Worm (Caenorhabditis elegans) whole organism, young adult: ENCODE data around the gene aakg-1.

Experiments used
- C06A6.2 ChIP-seq: fragments of 200-800 bp; sonication (Bioruptor generic); conservative IDR thresholded peaks from 2 replicates; pipeline ENCODE4 v1.3.6; 2022; ENCODE audit warnings: missing genetic modification characterization, missing compliant biosample characterization
- D2030.7 ChIP-seq: fragments of 200-800 bp; sonication (Bioruptor generic); IDR thresholded peaks from 2 replicates; pipeline ENCODE4 v1.3.6; 2022; ENCODE audit warnings: missing genetic modification reagents, missing genetic modification characterization, missing compliant biosample characterization
- F22D6.2 ChIP-seq: sonication (generic microtip); optimal IDR thresholded peaks from 2 replicates; lab custom pipeline; 2016; ENCODE audit warnings: mild to moderate bottlenecking, missing genetic modification characterization, missing compliant biosample characterization
- F23B12.7 ChIP-seq: sonication (generic microtip); optimal IDR thresholded peaks from 2 replicates; lab custom pipeline; 2017; ENCODE audit warnings: missing genetic modification characterization, mild to moderate bottlenecking, missing compliant biosample characterization, antibody characterized with exemption, moderate library complexity; ENCODE audit not compliant: insufficient read depth
- F37B4.10 ChIP-seq: fragments of 200-800 bp; sonication (Bioruptor generic); IDR thresholded peaks from 2 replicates; pipeline ENCODE4 v1.3.6; 2022; ENCODE audit warnings: missing genetic modification characterization, missing compliant biosample characterization
- F57A8.1 ChIP-seq: fragments of 200-800 bp; sonication (Bioruptor generic); optimal IDR thresholded peaks from 2 replicates; lab custom pipeline; 2018; ENCODE audit warnings: mild to moderate bottlenecking, missing genetic modification characterization, moderate library complexity, missing compliant biosample characterization
- T26A5.8 ChIP-seq: sonication (generic microtip); optimal IDR thresholded peaks from 2 replicates; lab custom pipeline; 2016; ENCODE audit warnings: missing genetic modification characterization, missing compliant biosample characterization
- akir-1 ChIP-seq: fragments of 200-800 bp; sonication (Bioruptor generic); optimal IDR thresholded peaks from 2 replicates; lab custom pipeline; 2018; ENCODE audit warnings: mild to moderate bottlenecking, missing genetic modification characterization, moderate library complexity, missing compliant biosample characterization
- aptf-2 ChIP-seq: fragments of 200-800 bp; sonication (Bioruptor generic); conservative IDR thresholded peaks from 2 replicates; pipeline ENCODE4 v1.3.6; 2022; ENCODE audit warnings: missing genetic modification reagents, missing genetic modification characterization, missing compliant biosample characterization
- attf-6 ChIP-seq: fragments of 200-800 bp; sonication (Bioruptor generic); IDR thresholded peaks from 2 replicates; pipeline ENCODE4 v1.3.6; 2022; ENCODE audit warnings: missing genetic modification reagents, missing genetic modification characterization, missing compliant biosample characterization
- bed-1 ChIP-seq: fragments of 200-800 bp; sonication (Bioruptor generic); IDR thresholded peaks from 2 replicates; pipeline ENCODE4 v1.3.6; 2022; ENCODE audit warnings: missing genetic modification reagents, missing genetic modification characterization, missing compliant biosample characterization
- bed-2 ChIP-seq: fragments of 200-800 bp; sonication (Bioruptor generic); IDR thresholded peaks from 2 replicates; pipeline ENCODE4 v1.3.6; 2022; ENCODE audit warnings: missing genetic modification reagents, missing genetic modification characterization, missing compliant biosample characterization
- cebp-2 ChIP-seq: fragments of 200-800 bp; sonication (Bioruptor generic); IDR thresholded peaks from 2 replicates; pipeline ENCODE4 v1.3.6; 2022; ENCODE audit warnings: missing genetic modification characterization, missing compliant biosample characterization
- ceh-27 ChIP-seq: fragments of 200-800 bp; sonication (Bioruptor generic); optimal IDR thresholded peaks from 2 replicates; lab custom pipeline; 2018; ENCODE audit warnings: mild to moderate bottlenecking, missing genetic modification characterization, moderate library complexity, missing compliant biosample characterization
- ceh-58 ChIP-seq: fragments of 200-800 bp; sonication (Bioruptor generic); IDR thresholded peaks from 2 replicates; pipeline ENCODE4 v1.3.6; 2022; ENCODE audit warnings: missing genetic modification characterization, missing compliant biosample characterization
- dox-1 ChIP-seq: fragments of 200-800 bp; sonication (Bioruptor generic); IDR thresholded peaks from 2 replicates; pipeline ENCODE4 v1.3.6; 2022; ENCODE audit warnings: missing genetic modification reagents, missing genetic modification characterization, missing compliant biosample characterization
- efl-1 ChIP-seq: fragments of 150-350 bp; optimal IDR thresholded peaks from 2 replicates; lab custom pipeline; 2014; ENCODE audit warnings: missing biosample characterization, missing genetic modification reagents, missing genetic modification characterization
- egl-18 ChIP-seq: fragments of 200-800 bp; sonication (Bioruptor generic); IDR thresholded peaks from 2 replicates; pipeline ENCODE4 v1.3.6; 2022; ENCODE audit warnings: missing genetic modification reagents, missing genetic modification characterization, missing compliant biosample characterization
- ekl-4 ChIP-seq: fragments of 200-800 bp; sonication (Bioruptor generic); IDR thresholded peaks from 2 replicates; pipeline ENCODE4 v1.3.6; 2022; ENCODE audit warnings: missing genetic modification reagents, missing genetic modification characterization, missing compliant biosample characterization
- fkh-3 ChIP-seq: sonication (generic microtip); optimal IDR thresholded peaks from 2 replicates; lab custom pipeline; 2016; ENCODE audit warnings: mild to moderate bottlenecking, missing genetic modification characterization, missing compliant biosample characterization
- gei-17 ChIP-seq: fragments of 200-800 bp; sonication (Bioruptor generic); optimal IDR thresholded peaks from 2 replicates; lab custom pipeline; 2018; ENCODE audit warnings: mild to moderate bottlenecking, missing genetic modification characterization, missing compliant biosample characterization
- let-607 ChIP-seq, 2 experiments: fragments of 200-800 bp in 1 of 2; sonication (Bioruptor generic) in 1 of 2; sonication (generic microtip) in 1 of 2; optimal IDR thresholded peaks; 2 replicates each; lab custom pipeline; 2016 to 2018; ENCODE audit warnings: mild to moderate bottlenecking in 2 of 2, missing compliant biosample characterization in 2 of 2, missing genetic modification characterization in 2 of 2, moderate library complexity in 2 of 2, missing genotype in 1 of 2
- lin-35 ChIP-seq, 3 experiments: fragments of 150-350 bp in 2 of 3; sonication (generic microtip) in 1 of 3; optimal IDR thresholded peaks; 2 replicates each; lab custom pipeline; 2014 to 2018; ENCODE audit warnings: missing biosample characterization in 3 of 3, missing genetic modification characterization in 3 of 3, missing genetic modification reagents in 3 of 3
- lir-1 ChIP-seq: fragments of 200-800 bp; sonication (Bioruptor generic); conservative IDR thresholded peaks from 2 replicates; pipeline ENCODE4 v1.3.6; 2022; ENCODE audit warnings: missing genetic modification reagents, missing genetic modification characterization, missing compliant biosample characterization
- lsl-1 ChIP-seq: fragments of 200-800 bp; sonication (Bioruptor generic); optimal IDR thresholded peaks from 2 replicates; lab custom pipeline; 2018; ENCODE audit warnings: mild to moderate bottlenecking, missing genetic modification characterization, moderate library complexity, missing compliant biosample characterization
- lsy-27 ChIP-seq: sonication (generic microtip); optimal IDR thresholded peaks from 2 replicates; lab custom pipeline; 2017; ENCODE audit warnings: missing genetic modification characterization, mild to moderate bottlenecking, missing compliant biosample characterization, antibody characterized with exemption, missing genotype, borderline replicate concordance; ENCODE audit not compliant: insufficient read depth
- madf-10 ChIP-seq: sonication (generic microtip); optimal IDR thresholded peaks from 2 replicates; lab custom pipeline; 2016; ENCODE audit warnings: mild to moderate bottlenecking, missing genetic modification characterization, missing compliant biosample characterization
- madf-6 ChIP-seq: fragments of 200-800 bp; sonication (Bioruptor generic); IDR thresholded peaks from 2 replicates; pipeline ENCODE4 v1.3.6; 2022; ENCODE audit warnings: missing genetic modification reagents, missing genetic modification characterization, missing compliant biosample characterization
- madf-8 ChIP-seq: fragments of 200-800 bp; sonication (Bioruptor generic); conservative IDR thresholded peaks from 2 replicates; pipeline ENCODE4 v1.3.6; 2022; ENCODE audit warnings: missing genetic modification reagents, missing genetic modification characterization, missing compliant biosample characterization
- mes-4 ChIP-seq: sonication (generic microtip); optimal IDR thresholded peaks from 2 replicates; lab custom pipeline; 2016; ENCODE audit warnings: missing genotype, missing genetic modification characterization, missing compliant biosample characterization
- nfya-1 ChIP-seq: sonication (generic microtip); optimal IDR thresholded peaks from 2 replicates; lab custom pipeline; 2017; ENCODE audit warnings: antibody characterized with exemption, missing compliant biosample characterization, missing genetic modification characterization, borderline replicate concordance; ENCODE audit not compliant: insufficient read depth
- nhr-179 ChIP-seq: sonication (generic microtip); optimal IDR thresholded peaks from 2 replicates; lab custom pipeline; 2016; ENCODE audit warnings: mild to moderate bottlenecking, missing genetic modification characterization, missing compliant biosample characterization
- nhr-80 ChIP-seq: sonication (generic microtip); optimal IDR thresholded peaks from 2 replicates; lab custom pipeline; 2016; ENCODE audit warnings: missing genetic modification characterization, missing compliant biosample characterization
- rec-8 ChIP-seq, 2 experiments: sonication (generic microtip); optimal IDR thresholded peaks; 2 replicates each; lab custom pipeline; 2016; ENCODE audit warnings: mild to moderate bottlenecking in 2 of 2, missing genetic modification characterization in 2 of 2, missing genetic modification reagents in 2 of 2, missing genotype in 2 of 2, missing biosample characterization in 1 of 2, missing compliant biosample characterization in 1 of 2, moderate library complexity in 1 of 2
- rpc-1 ChIP-seq, 2 experiments: fragments of 150-350 bp in 1 of 2; sonication (generic microtip) in 1 of 2; optimal IDR thresholded peaks; 2 replicates each; lab custom pipeline; 2014 to 2018; ENCODE audit warnings: missing biosample characterization in 1 of 2, missing genetic modification characterization in 1 of 2, missing genetic modification reagents in 1 of 2, missing genotype in 1 of 2
- snpc-1.1 ChIP-seq: sonication (generic microtip); optimal IDR thresholded peaks from 2 replicates; lab custom pipeline; 2017; ENCODE audit warnings: missing genetic modification characterization, mild to moderate bottlenecking, missing compliant biosample characterization, antibody characterized with exemption, moderate library complexity, missing genotype, missing genetic modification reagents; ENCODE audit not compliant: insufficient read depth
- sptf-2 ChIP-seq: fragments of 200-800 bp; sonication (Bioruptor generic); optimal IDR thresholded peaks from 2 replicates; lab custom pipeline; 2018; ENCODE audit warnings: mild to moderate bottlenecking, missing genetic modification characterization, missing compliant biosample characterization
- unc-62 ChIP-seq: fragments of 150-350 bp; optimal IDR thresholded peaks from 2 replicates; lab custom pipeline; 2014; ENCODE audit warnings: missing biosample characterization, missing genetic modification reagents, missing genetic modification characterization
- xnd-1 ChIP-seq: sonication (generic microtip); optimal IDR thresholded peaks from 2 replicates; lab custom pipeline; 2016; ENCODE audit warnings: missing genotype, missing genetic modification reagents, missing genetic modification characterization, missing compliant biosample characterization
- zim-3 ChIP-seq: sonication (generic microtip); optimal IDR thresholded peaks from 2 replicates; lab custom pipeline; 2017; ENCODE audit warnings: mild to moderate bottlenecking, missing genetic modification characterization, moderate library complexity, missing compliant biosample characterization
- ztf-25 ChIP-seq: fragments of 200-800 bp; sonication (Bioruptor generic); IDR thresholded peaks from 2 replicates; pipeline ENCODE4 v1.3.6; 2022; ENCODE audit warnings: missing genetic modification reagents, missing genetic modification characterization, missing compliant biosample characterization

aakg-1 gene

ce11 chrIII:12549657-12550056, 25.5 kb downstream of the aakg-1 start (continued):
- no peak for TF ChIP-seq lsy-27 (tag; lab: Kevin White, UChicago)
- no peak for TF ChIP-seq nhr-179 (tag; lab: Kevin White, UChicago)
- TF ChIP-seq lsl-1 (GFP tag; lab: Kevin White, UChicago): no peak
- no peak for TF ChIP-seq attf-6 (GFP tag; lab: Robert Waterston, UW)
- TF ChIP-seq egl-18 (GFP tag; lab: Robert Waterston, UW): no peak
- no peak for TF ChIP-seq F22D6.2 (tag; lab: Kevin White, UChicago)
- TF ChIP-seq unc-62 (GFP tag; lab: Kevin White, UChicago): no peak
- no peak for TF ChIP-seq sptf-2 (GFP tag; lab: Kevin White, UChicago)
- peak; percentile 59; the same call in 1 of the 2 replicates for TF ChIP-seq ekl-4 (GFP tag; lab: Robert Waterston, UW)
- no peak for TF ChIP-seq F37B4.10 (GFP tag; lab: Robert Waterston, UW)
- TF ChIP-seq D2030.7 (GFP tag; lab: Robert Waterston, UW): no peak
- TF ChIP-seq let-607 (tag; optimal IDR thresholded peaks at IDR 0.05; lab: Kevin White, UChicago): peak in 1 of 2 experiments; percentile 2
- no peak for TF ChIP-seq rec-8 (tag; optimal IDR thresholded peaks at IDR 0.05; lab: Kevin White, UChicago)
- no peak for TF ChIP-seq ztf-25 (GFP tag; lab: Robert Waterston, UW)
- TF ChIP-seq xnd-1 (tag; lab: Kevin White, UChicago): no peak
- no peak for TF ChIP-seq aptf-2 (GFP tag; lab: Robert Waterston, UW)
- no peak for TF ChIP-seq T26A5.8
- TF ChIP-seq C06A6.2 (GFP tag; lab: Robert Waterston, UW): peak; percentile 69
- no peak for TF ChIP-seq lir-1 (GFP tag; lab: Robert Waterston, UW)
- TF ChIP-seq nfya-1: no peak
- no peak for TF ChIP-seq fkh-3 (tag; lab: Kevin White, UChicago)
- no peak for TF ChIP-seq F57A8.1
- TF ChIP-seq snpc-1.1 (tag; lab: Kevin White, UChicago): no peak
- no peak for TF ChIP-seq madf-10
- TF ChIP-seq bed-1: no peak
- TF ChIP-seq rpc-1 (optimal IDR thresholded peaks at IDR 0.05; lab: Kevin White, UChicago): no peak
- TF ChIP-seq rpc-1 (tag; optimal IDR thresholded peaks at IDR 0.05; lab: Kevin White, UChicago): no peak
- TF ChIP-seq ceh-27 (GFP tag; lab: Kevin White, UChicago): no peak
- no peak for TF ChIP-seq gei-17 (GFP tag; lab: Kevin White, UChicago)
- TF ChIP-seq akir-1 (GFP tag; lab: Kevin White, UChicago): no peak
- no peak for TF ChIP-seq zim-3 (tag; lab: Kevin White, UChicago)
- no peak for TF ChIP-seq madf-8 (GFP tag; lab: Robert Waterston, UW)
- no peak for TF ChIP-seq F23B12.7 (tag; lab: Kevin White, UChicago)
- TF ChIP-seq ceh-58: no peak
- TF ChIP-seq bed-2 (GFP tag; lab: Robert Waterston, UW): no peak
- no peak for TF ChIP-seq cebp-2 (GFP tag; lab: Robert Waterston, UW)

ce11 chrIII:12548441-12548840, 26.8 kb downstream of the aakg-1 start:
- TF ChIP-seq ceh-58 (no peak), madf-6 (GFP tag; lab: Robert Waterston, UW) (peak; percentile 46; the same call in 1 of the 2 replicates), nhr-80 (tag; lab: Kevin White, UChicago) (peak; percentile 71), dox-1 (0 out of 2 replicates have a peak, but pooled peaks have one; percentile 39), mes-4 (tag; lab: Kevin White, UChicago) (no peak), efl-1 (GFP tag; lab: Kevin White, UChicago) (peak; percentile 2), madf-8 (GFP tag; lab: Robert Waterston, UW) (0 out of 2 replicates have a peak, but pooled peaks have one; percentile 32), lin-35 (GFP tag; optimal IDR thresholded peaks at IDR 0.05; lab: Kevin White, UChicago) (no peak)
